Fruit fly (Drosophila melanogaster) whole organism, wandering third instar larva: ENCODE measurements around the gene Atac1.

Experiments used
- Dfd ChIP-seq: fragments of >200 bp; optimal IDR thresholded peaks from 2 replicates; lab custom pipeline; 2017; ENCODE audit warnings: missing biosample characterization, missing genetic modification characterization
- HLH106 ChIP-seq: fragments of 200-800 bp; optimal IDR thresholded peaks from 3 replicates; lab custom pipeline; 2019; ENCODE audit warnings: missing biosample characterization, mild to moderate bottlenecking, missing genetic modification characterization, moderate library complexity
- Hr78 ChIP-seq: fragments of >200 bp; optimal IDR thresholded peaks from 2 replicates; lab custom pipeline; 2017; ENCODE audit warnings: missing biosample characterization, missing genetic modification characterization
- Myc ChIP-seq: fragments of >200 bp; optimal IDR thresholded peaks from 2 replicates; lab custom pipeline; 2017
- OdsH ChIP-seq: fragments of 200-800 bp; sonication (Bioruptor generic); optimal IDR thresholded peaks from 2 replicates; lab custom pipeline; 2016; ENCODE audit warnings: missing biosample characterization, mild to moderate bottlenecking, missing genetic modification characterization
- lola ChIP-seq: fragments of >200 bp; optimal IDR thresholded peaks from 2 replicates; lab custom pipeline; 2017; ENCODE audit warnings: missing biosample characterization, missing genetic modification characterization
- psq ChIP-seq: fragments of 200-800 bp; sonication (Bioruptor generic); optimal IDR thresholded peaks from 3 replicates; lab custom pipeline; 2017; ENCODE audit warnings: missing biosample characterization, mild to moderate bottlenecking, missing genetic modification characterization, moderate library complexity

dm6 chr2L:6964632-6965031 lies 4.5 kb upstream of the Atac1 start:
- TF ChIP-seq HLH106 (no peak), Hr78 (GFP tag; lab: Kevin White, UChicago) (no peak), OdsH (GFP tag; lab: Kevin White, UChicago) (no peak), Dfd (GFP tag; lab: Kevin White, UChicago) (no peak), lola (GFP tag; lab: Kevin White, UChicago) (no peak), Myc (lab: Kevin White, UChicago) (no peak), psq (GFP tag; lab: Kevin White, UChicago) (no peak)
